Worm (Caenorhabditis elegans): ENCODE measurements around the gene tag-18.

Gene tag-18

DNA sequence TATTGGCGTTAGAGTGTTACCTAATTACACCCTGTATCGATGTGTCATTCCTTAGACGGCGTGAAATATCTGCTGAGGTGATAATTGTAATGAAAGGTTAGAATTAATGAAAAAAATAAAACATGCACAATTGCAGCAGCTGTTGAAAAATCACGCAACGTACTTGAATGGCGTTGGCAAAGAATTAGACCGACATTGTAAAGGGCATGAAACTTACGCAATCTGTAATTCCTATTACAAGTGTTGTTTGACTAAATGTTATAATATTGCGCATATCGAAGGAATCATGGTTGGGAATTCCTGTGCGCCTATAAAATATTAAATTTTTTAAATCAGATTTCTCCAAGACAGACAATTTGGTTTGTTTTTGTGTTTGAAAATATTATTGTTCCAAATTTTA lies at the start of gene tag-18:
tag-18 (minus strand) TSS at position 305 of the 400 bp plus-strand sequence.
- no peak for TF ChIP-seq T26A8.4 (GFP tag; IDR thresholded peaks at IDR 0.05)
- TF ChIP-seq nhr-11 (tag; optimal IDR thresholded peaks at IDR 0.05), result no peak
- no peak for TF ChIP-seq nhr-10 (tag; optimal IDR thresholded peaks at IDR 0.05)
- TF ChIP-seq madf-9 (GFP tag; conservative IDR thresholded peaks at IDR 0.05), result no peak
- TF ChIP-seq dpl-1 (GFP tag; optimal IDR thresholded peaks at IDR 0.05), result no peak
- TF ChIP-seq nhr-25 (tag; optimal IDR thresholded peaks at IDR 0.05; ENCODE audit: borderline replicate concordance, insufficient read depth), result no peak
- no peak for TF ChIP-seq lir-3 (tag; optimal IDR thresholded peaks at IDR 0.05)

DNA sequence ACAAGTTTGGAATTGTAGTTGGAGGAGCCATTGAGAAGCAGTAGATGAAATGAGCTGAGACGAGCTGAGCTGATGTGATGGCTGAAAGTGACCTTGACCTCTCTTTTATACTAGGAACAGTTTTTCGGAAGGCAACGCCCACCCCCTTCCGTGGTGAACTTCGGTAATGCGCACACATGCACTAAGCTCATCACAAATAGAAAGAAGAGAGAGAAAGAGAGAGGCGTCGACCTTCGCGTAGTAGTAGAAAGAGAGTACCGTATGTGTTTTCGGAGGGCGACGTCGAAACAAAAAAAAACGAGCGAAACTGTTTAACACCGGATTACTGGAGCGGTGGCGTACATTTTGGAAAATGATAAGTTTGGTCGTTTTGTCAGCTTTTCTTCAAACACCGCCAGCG lies 47.2 kb upstream of the tag-18 start, which contains the start of gene marg-1:
marg-1 (minus strand) TSS at position 101 of the 400 bp plus-strand sequence.
- no peak for TF ChIP-seq nhr-11 (tag; optimal IDR thresholded peaks at IDR 0.05)
- peak; percentile 27 for TF ChIP-seq aha-1 (tag)

DNA sequence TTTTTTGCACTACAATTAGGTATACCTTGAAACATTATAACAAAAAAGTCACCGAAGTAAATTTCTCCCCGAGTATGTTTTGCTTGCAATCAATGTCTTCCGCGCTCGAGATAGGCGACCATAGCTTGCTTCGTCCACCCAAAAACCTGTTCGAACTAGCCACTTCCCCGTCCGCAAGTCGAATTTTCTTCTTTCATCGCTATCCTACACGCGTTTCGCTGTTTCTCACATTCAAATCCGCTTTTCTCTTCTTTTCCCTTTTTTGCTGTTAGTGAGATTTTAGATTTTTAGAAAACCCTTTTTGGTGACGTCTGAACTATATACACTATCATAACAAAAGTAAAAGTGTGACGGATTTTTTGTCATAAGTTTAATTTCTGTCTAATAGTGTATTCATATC lies 39.4 kb upstream of the tag-18 start:
- TF ChIP-seq unc-130 (GFP tag; optimal IDR thresholded peaks at IDR 0.05) (no peak), mxl-3 (GFP tag; optimal IDR thresholded peaks at IDR 0.05) (peak; percentile 5), aha-1 (tag) (peak; percentile 4), unc-62 (GFP tag; optimal IDR thresholded peaks at IDR 0.05 in 1 of 2) (peak in 1 of 2 experiments; percentile 95), unc-62 (tag; optimal IDR thresholded peaks at IDR 0.05) (no peak), dmd-6 (GFP tag; IDR thresholded peaks at IDR 0.05) (no peak), nhr-28 (tag; optimal IDR thresholded peaks at IDR 0.05) (peak; percentile 7), T26A8.4 (GFP tag; IDR thresholded peaks at IDR 0.05) (no peak), hlh-11 (tag; optimal IDR thresholded peaks at IDR 0.05) (peak; percentile 14)

DNA sequence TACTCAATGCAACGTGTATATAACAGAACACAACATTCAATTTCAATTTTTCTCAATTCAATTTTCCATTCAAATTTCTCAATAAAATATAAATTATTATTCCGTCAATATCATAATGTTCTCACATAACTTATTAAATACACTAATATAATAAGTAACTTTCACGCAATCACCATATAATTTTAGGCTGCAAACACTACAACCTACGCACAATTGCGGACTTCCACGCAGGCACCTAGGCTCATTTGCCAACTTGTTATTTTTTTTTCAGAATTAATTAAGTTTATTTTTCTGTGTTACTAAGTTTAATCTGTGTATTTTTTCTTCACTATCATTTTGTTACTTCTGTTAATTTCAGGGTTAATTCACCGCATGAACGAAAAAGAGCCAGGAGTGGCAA lies 38.6 kb upstream of the tag-18 start, which contains the start of gene F47B7.2:
F47B7.2 (plus strand) TSS at position 358 of the 400 bp plus-strand sequence.
- peak; percentile 10 for TF ChIP-seq rbr-2 (tag; optimal IDR thresholded peaks at IDR 0.05)
- TF ChIP-seq ces-1 (GFP tag; optimal IDR thresholded peaks at IDR 0.05), result peak; percentile 31
- no peak for TF ChIP-seq daf-12 (tag; optimal IDR thresholded peaks at IDR 0.05)
- peak; percentile 40 for TF ChIP-seq mes-2 (tag; optimal IDR thresholded peaks at IDR 0.05; ENCODE audit: poor library complexity, severe bottlenecking)

- TF ChIP-seq egl-43 (GFP tag; IDR thresholded peaks at IDR 0.05) (no peak), egl-27 (tag; optimal IDR thresholded peaks at IDR 0.05) (no peak)
Observed at ce11 chrX:3768717-3769116, 34.9 kb upstream of the tag-18 start, which contains the start of gene F47B7.5. Gene F47B7.5, minus strand, starts transcription at chrX:3768817.

DNA sequence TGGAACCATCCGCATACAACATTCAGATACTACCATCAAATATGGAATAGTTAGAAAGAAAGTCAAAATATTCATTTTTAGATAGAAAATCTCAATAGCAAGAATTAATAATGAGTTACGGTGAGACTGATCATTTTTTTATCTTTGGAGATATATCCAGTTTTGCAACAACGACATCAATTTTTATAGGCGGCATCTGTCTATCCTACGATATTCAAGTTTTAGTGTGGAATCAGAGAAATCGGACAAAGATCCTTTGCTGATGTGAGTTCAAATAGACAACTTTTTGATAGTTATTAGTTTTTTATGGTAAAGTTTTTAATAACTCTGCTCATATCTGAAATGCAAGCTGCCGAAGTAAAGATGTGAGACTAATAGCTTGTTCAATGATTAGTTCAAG lies 32.7 kb upstream of the tag-18 start, which contains the start of gene F47B7.4:
F47B7.4 (minus strand) TSS at position 101 of the 400 bp plus-strand sequence.
- TF ChIP-seq F37D6.2 (tag; optimal IDR thresholded peaks at IDR 0.05) (no peak), nhr-102 (tag; optimal IDR thresholded peaks at IDR 0.05) (no peak), T26A8.4 (GFP tag; IDR thresholded peaks at IDR 0.05) (no peak), attf-4 (tag; optimal IDR thresholded peaks at IDR 0.05) (no peak), dmd-8 (GFP tag; IDR thresholded peaks at IDR 0.05) (no peak), mxl-3 (GFP tag; optimal IDR thresholded peaks at IDR 0.05) (no peak), nhr-77 (tag; optimal IDR thresholded peaks at IDR 0.05) (no peak), ztf-7 (tag; optimal IDR thresholded peaks at IDR 0.05) (no peak), egl-43 (GFP tag; IDR thresholded peaks at IDR 0.05) (no peak), spr-1 (tag; optimal IDR thresholded peaks at IDR 0.05) (no peak)

- TF ChIP-seq dmd-6 (GFP tag; IDR thresholded peaks at IDR 0.05) (no peak), nhr-111 (GFP tag; optimal IDR thresholded peaks at IDR 0.05) (no peak), nhr-77 (tag; optimal IDR thresholded peaks at IDR 0.05) (no peak), ceh-82 (tag; optimal IDR thresholded peaks at IDR 0.05) (no peak), skn-1 (tag; optimal IDR thresholded peaks at IDR 0.05) (no peak), tra-1 (GFP tag; IDR thresholded peaks at IDR 0.05) (no peak), sdz-12 (GFP tag; optimal IDR thresholded peaks at IDR 0.05) (no peak), snpc-4 (tag; optimal IDR thresholded peaks at IDR 0.05) (no peak), nhr-10 (tag; optimal IDR thresholded peaks at IDR 0.05) (no peak), Y105C5A.15 (GFP tag; IDR thresholded peaks at IDR 0.05) (no peak), jun-1 (tag; optimal IDR thresholded peaks at IDR 0.05) (no peak), nhr-42 (GFP tag; IDR thresholded peaks at IDR 0.05) (no peak), nhr-48 (tag; optimal IDR thresholded peaks at IDR 0.05) (no peak)
Observed at ce11 chrX:3764295-3764694, 30.5 kb upstream of the tag-18 start, which contains the start of gene F47B7.3. Gene F47B7.3, minus strand, starts transcription at chrX:3764395.

Measured in whole organism, L4 larva.